Fruit fly (Drosophila melanogaster) S2 (cell line): ENCODE results near the gene CG15539.

Experiments
- CG8478 ChIP-seq: fragments of >200 bp; optimal IDR thresholded peaks from 2 replicates; lab custom pipeline; 2018
- CTCF ChIP-seq, 2 experiments: fragments of >200 bp; optimal IDR thresholded peaks; 2 replicates each; lab custom pipeline; 2018

DNA sequence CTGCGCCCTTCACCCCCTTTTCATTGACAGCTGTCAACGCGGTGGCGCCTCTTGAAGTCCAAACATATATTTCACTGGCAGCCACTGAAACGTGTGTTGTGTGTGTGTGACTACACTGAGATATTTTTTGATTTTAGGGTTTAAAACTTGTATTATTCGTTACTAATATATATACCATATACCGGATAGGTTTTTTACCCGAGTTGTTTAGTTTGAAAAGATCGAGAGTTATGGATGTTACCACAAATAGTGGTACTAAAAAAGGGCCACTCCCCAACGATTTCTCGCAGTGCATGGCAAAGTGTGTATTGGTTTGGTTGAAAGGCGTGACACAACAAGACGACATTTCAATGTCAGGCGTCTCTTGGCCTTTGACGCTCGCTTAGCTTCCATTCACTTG lies 30.6 kb downstream of the CG15539 start:
- TF ChIP-seq CTCF (optimal IDR thresholded peaks at IDR 0.05; lab: Kevin White, UChicago) (no peak), CG8478 (lab: Kevin White, UChicago) (no peak)
